ENCODE assay signal across 8 worm cellular contexts in genomic region chrIII:11942664-11943063, ce11.
TF ChIP-seq lines count a peak whose summit lies in the region.

No protein-coding gene starts in this region.

TF ChIP-seq in whole organism, L1 larva, 84 proteins besides CTCF, POLR2A, EP300 and RAD21 (continues in another document):
- TF ChIP-seq snpc-4 (tag; optimal IDR thresholded peaks at IDR 0.05; lab: Kevin White, UChicago) (no peak), skn-1 (tag; optimal IDR thresholded peaks at IDR 0.05; lab: Kevin White, UChicago) (peak; percentile 19), dsc-1 (tag; optimal IDR thresholded peaks at IDR 0.05; lab: Kevin White, UChicago) (peak; percentile 10), alr-1 (tag; optimal IDR thresholded peaks at IDR 0.05; lab: Kevin White, UChicago; ENCODE audit: borderline replicate concordance) (no peak), ceh-8 (GFP tag; optimal IDR thresholded peaks at IDR 0.05; lab: Kevin White, UChicago) (no peak), mab-9 (GFP tag; IDR thresholded peaks at IDR 0.05; lab: Robert Waterston, UW) (no peak), mdl-1 (tag; optimal IDR thresholded peaks at IDR 0.05; lab: Kevin White, UChicago) (peak in 1 of 2 experiments; percentile 2), pax-3 (tag; optimal IDR thresholded peaks at IDR 0.05; lab: Kevin White, UChicago) (no peak), efl-1 (optimal IDR thresholded peaks at IDR 0.05; lab: Kevin White, UChicago) (peak; percentile 19 to 27), efl-1 (GFP tag; optimal IDR thresholded peaks at IDR 0.05 in 1 of 2; lab: Kevin White, UChicago) (peak; percentile 26 to 90), zag-1 (tag; optimal IDR thresholded peaks at IDR 0.05; lab: Kevin White, UChicago) (no peak)

TF ChIP-seq in whole organism, L2 larva, 48 proteins besides CTCF, POLR2A, EP300 and RAD21:
- TF ChIP-seq lsy-2 (tag; optimal IDR thresholded peaks at IDR 0.05; lab: Kevin White, UChicago) (peak; percentile 1 to 44), C34F6.9 (tag; optimal IDR thresholded peaks at IDR 0.05; lab: Kevin White, UChicago) (peak; percentile 47), lin-39 (tag; optimal IDR thresholded peaks at IDR 0.05; lab: Kevin White, UChicago) (no peak), ztf-4 (tag; optimal IDR thresholded peaks at IDR 0.05; lab: Kevin White, UChicago) (no peak), sma-9 (GFP tag; optimal IDR thresholded peaks at IDR 0.05; lab: Kevin White, UChicago) (peak; percentile 51), sma-9 (tag; optimal IDR thresholded peaks at IDR 0.05; lab: Kevin White, UChicago) (no peak), unc-39 (tag; optimal IDR thresholded peaks at IDR 0.05; lab: Kevin White, UChicago) (no peak), ceh-16 (tag; optimal IDR thresholded peaks at IDR 0.05; lab: Kevin White, UChicago) (no peak), F13H6.1 (tag; optimal IDR thresholded peaks at IDR 0.05; lab: Kevin White, UChicago) (peak; percentile 79), nhr-129 (tag; optimal IDR thresholded peaks at IDR 0.05; lab: Kevin White, UChicago) (peak; percentile 28)

TF ChIP-seq in whole organism, L3 larva, 47 proteins besides CTCF, POLR2A, EP300 and RAD21:
- no peak for TF ChIP-seq ztf-11 (tag; optimal IDR thresholded peaks at IDR 0.05; lab: Kevin White, UChicago)
- no peak for TF ChIP-seq skn-1 (tag; optimal IDR thresholded peaks at IDR 0.05; lab: Kevin White, UChicago)
- peak; percentile 10 for TF ChIP-seq lin-15B (tag; optimal IDR thresholded peaks at IDR 0.05; lab: Kevin White, UChicago)
- no peak for TF ChIP-seq tbx-2 (tag; optimal IDR thresholded peaks at IDR 0.05; lab: Kevin White, UChicago)
- peak; percentile 56 for TF ChIP-seq nfya-1 (tag; optimal IDR thresholded peaks at IDR 0.05; lab: Kevin White, UChicago; ENCODE audit: insufficient read depth)
- no peak for TF ChIP-seq nhr-28 (tag; optimal IDR thresholded peaks at IDR 0.05; lab: Kevin White, UChicago)
- TF ChIP-seq nhr-237 (tag; optimal IDR thresholded peaks at IDR 0.05; lab: Kevin White, UChicago), result no peak

TF ChIP-seq in whole organism, L4 larva, 104 proteins besides CTCF, POLR2A, EP300 and RAD21 (continues in another document):
- TF ChIP-seq Y105C5A.15 (GFP tag; IDR thresholded peaks at IDR 0.05; lab: Robert Waterston, UW) (no peak), lin-15B (tag; optimal IDR thresholded peaks at IDR 0.05; lab: Kevin White, UChicago) (no peak), lim-7 (GFP tag; IDR thresholded peaks at IDR 0.05; lab: Robert Waterston, UW) (no peak), nhr-77 (tag; optimal IDR thresholded peaks at IDR 0.05; lab: Kevin White, UChicago) (no peak), Y5F2A.4 (GFP tag; optimal IDR thresholded peaks at IDR 0.05; lab: Kevin White, UChicago) (no peak), saeg-2 (GFP tag; IDR thresholded peaks at IDR 0.05; lab: Robert Waterston, UW) (no peak), aha-1 (tag; lab: Kevin White, UChicago) (peak; percentile 81), php-3 (GFP tag; IDR thresholded peaks at IDR 0.05; lab: Robert Waterston, UW) (no peak), hlh-11 (tag; optimal IDR thresholded peaks at IDR 0.05; lab: Kevin White, UChicago) (peak; percentile 55), aly-2 (tag; optimal IDR thresholded peaks at IDR 0.05; lab: Kevin White, UChicago) (no peak), fkh-10 (GFP tag; optimal IDR thresholded peaks at IDR 0.05; lab: Kevin White, UChicago) (no peak), nhr-111 (GFP tag; optimal IDR thresholded peaks at IDR 0.05; lab: Kevin White, UChicago) (no peak), tag-97 (GFP tag; IDR thresholded peaks at IDR 0.05; lab: Robert Waterston, UW) (no peak), jun-1 (tag; optimal IDR thresholded peaks at IDR 0.05; lab: Kevin White, UChicago) (no peak), lin-39 (tag; optimal IDR thresholded peaks at IDR 0.05; lab: Kevin White, UChicago) (no peak)

TF ChIP-seq in whole organism, late embryonic, 69 proteins besides CTCF, POLR2A, EP300 and RAD21 (continues in another document):
- TF ChIP-seq C38D4.7 (GFP tag; optimal IDR thresholded peaks at IDR 0.05; lab: Kevin White, UChicago) (no peak), che-1 (tag; optimal IDR thresholded peaks at IDR 0.05; lab: Kevin White, UChicago) (no peak), fkh-6 (tag; optimal IDR thresholded peaks at IDR 0.05; lab: Kevin White, UChicago) (no peak), ceh-22 (tag; optimal IDR thresholded peaks at IDR 0.05; lab: Kevin White, UChicago) (no peak), pax-1 (tag; optimal IDR thresholded peaks at IDR 0.05; lab: Kevin White, UChicago) (no peak), ceh-48 (tag; optimal IDR thresholded peaks at IDR 0.05; lab: Kevin White, UChicago) (no peak), fax-1 (tag; optimal IDR thresholded peaks at IDR 0.05; lab: Kevin White, UChicago) (no peak), ceh-31 (tag; optimal IDR thresholded peaks at IDR 0.05; lab: Kevin White, UChicago) (peak; percentile 34), pha-4 (tag; optimal IDR thresholded peaks at IDR 0.05; lab: Kevin White, UChicago) (no peak), K02D7.2 (tag; optimal IDR thresholded peaks at IDR 0.05; lab: Kevin White, UChicago) (no peak), zip-5 (tag; optimal IDR thresholded peaks at IDR 0.05; lab: Kevin White, UChicago) (no peak), hlh-8 (tag; optimal IDR thresholded peaks at IDR 0.05; lab: Kevin White, UChicago) (no peak), dve-1 (tag; optimal IDR thresholded peaks at IDR 0.05; lab: Kevin White, UChicago) (no peak), hlh-30 (tag; optimal IDR thresholded peaks at IDR 0.05; lab: Kevin White, UChicago; ENCODE audit: insufficient read depth) (no peak)

TF ChIP-seq in whole organism, midembryonic, 9 proteins besides CTCF, POLR2A, EP300 and RAD21:
- no peak for TF ChIP-seq flt-1 (GFP tag; IDR thresholded peaks at IDR 0.05; lab: Robert Waterston, UW)
- no peak for TF ChIP-seq T22C8.4 (GFP tag; IDR thresholded peaks at IDR 0.05; lab: Robert Waterston, UW)
- TF ChIP-seq ztf-29 (GFP tag; IDR thresholded peaks at IDR 0.05; lab: Robert Waterston, UW), result no peak
- no peak for TF ChIP-seq ztf-23 (GFP tag; IDR thresholded peaks at IDR 0.05; lab: Robert Waterston, UW)
- TF ChIP-seq ref-1 (GFP tag; conservative IDR thresholded peaks at IDR 0.05; lab: Robert Waterston, UW), result no peak
- TF ChIP-seq cog-1 (tag; optimal IDR thresholded peaks at IDR 0.05; lab: Kevin White, UChicago), result peak; percentile 50

TF ChIP-seq in whole organism, mixed stage, embryonic, 35 proteins besides CTCF, POLR2A, EP300 and RAD21:
- TF ChIP-seq elt-1 (tag; optimal IDR thresholded peaks at IDR 0.05; lab: Kevin White, UChicago; ENCODE audit: borderline replicate concordance, insufficient read depth), result no peak
- TF ChIP-seq hlh-1 (tag; optimal IDR thresholded peaks at IDR 0.05; lab: Kevin White, UChicago), result peak; percentile 98
- peak; percentile 71 for TF ChIP-seq unc-120 (tag; optimal IDR thresholded peaks at IDR 0.05; lab: Kevin White, UChicago; ENCODE audit: poor library complexity, severe bottlenecking)
- TF ChIP-seq unc-62 (GFP tag; optimal IDR thresholded peaks at IDR 0.05; lab: Kevin White, UChicago), result peak; percentile 64

TF ChIP-seq in whole organism, young adult, 124 proteins besides CTCF, POLR2A, EP300 and RAD21:
- TF ChIP-seq die-1 (tag; optimal IDR thresholded peaks at IDR 0.05; lab: Kevin White, UChicago), result no peak
- TF ChIP-seq nfyb-1 (GFP tag; IDR thresholded peaks at IDR 0.05; lab: Robert Waterston, UW), result 0 out of 2 replicates have a peak, but pooled peaks have one; percentile 47
- TF ChIP-seq lir-1 (GFP tag; conservative IDR thresholded peaks at IDR 0.05; lab: Robert Waterston, UW), result no peak
- 0 out of 2 replicates have a peak, but pooled peaks have one; percentile 9 for TF ChIP-seq hmg-1.2 (GFP tag; IDR thresholded peaks at IDR 0.05; lab: Robert Waterston, UW)
